Fruit fly (Drosophila melanogaster): ENCODE data around the gene CG34316.

The CG34316 gene

dm6 chr3R:15208712-15209499 lies 21.5 kb upstream of the CG34316 start, which contains the start of the genes Spn88Eb and Mau2 (continued):
- TF ChIP-seq CG31388 (GFP tag; optimal IDR thresholded peaks at IDR 0.05) (no peak), CG2889 (GFP tag; IDR thresholded peaks at IDR 0.05) (no peak), vnd (GFP tag; IDR thresholded peaks at IDR 0.05; ENCODE audit: partially characterized antibody) (peak; percentile 69; the same call in 2 of the 3 replicates), TFAM (GFP tag; optimal IDR thresholded peaks at IDR 0.05) (no peak), shn (GFP tag; optimal IDR thresholded peaks at IDR 0.05) (peak; percentile 37), B-H1 (GFP tag; IDR thresholded peaks at IDR 0.05) (peak; percentile 57; the same call in 2 of the 3 replicates), cato (GFP tag; optimal IDR thresholded peaks at IDR 0.05; ENCODE audit: borderline replicate concordance) (peak; percentile 24), CG2199 (GFP tag; IDR thresholded peaks at IDR 0.05) (0 out of 3 replicates have a peak, but pooled peaks have one; percentile 40), MTF-1 (GFP tag; optimal IDR thresholded peaks at IDR 0.05; ENCODE audit: borderline replicate concordance) (peak; percentile 4), CG3065 (GFP tag; optimal IDR thresholded peaks at IDR 0.05) (no peak), CG32532 (GFP tag; IDR thresholded peaks at IDR 0.05) (peak; percentile 85), Trl (optimal IDR thresholded peaks at IDR 0.05) (no peak), Trl (GFP tag; optimal IDR thresholded peaks at IDR 0.05) (peak; percentile 70), CG4282 (GFP tag; optimal IDR thresholded peaks at IDR 0.05) (peak; percentile 52), klu (GFP tag; IDR thresholded peaks at IDR 0.05) (peak; percentile 69), ab (GFP tag; optimal IDR thresholded peaks at IDR 0.05) (no peak), CG13894 (tag; optimal IDR thresholded peaks at IDR 0.05) (no peak), tgo (GFP tag; IDR thresholded peaks at IDR 0.05) (peak; percentile 59), pum (GFP tag; optimal IDR thresholded peaks at IDR 0.05) (peak; percentile 47), bowl (GFP tag; IDR thresholded peaks at IDR 0.05) (no peak), CG8359 (GFP tag; optimal IDR thresholded peaks at IDR 0.05; ENCODE audit: borderline replicate concordance) (no peak), croc (GFP tag; conservative IDR thresholded peaks at IDR 0.05) (peak; percentile 56; the same call in 2 of the 3 replicates), CG3847 (GFP tag; IDR thresholded peaks at IDR 0.05) (peak; percentile 91), repo (GFP tag; optimal IDR thresholded peaks at IDR 0.05) (peak; percentile 23), Dll (GFP tag; IDR thresholded peaks at IDR 0.05; ENCODE audit: partially characterized antibody) (peak; percentile 75; the same call in 3 of the 4 replicates), slou (GFP tag; optimal IDR thresholded peaks at IDR 0.05) (no peak), CG12219 (GFP tag; optimal IDR thresholded peaks at IDR 0.05) (no peak), CG9797 (GFP tag; optimal IDR thresholded peaks at IDR 0.05) (no peak), CrebB (tag; optimal IDR thresholded peaks at IDR 0.05) (peak; percentile 22), prd (optimal IDR thresholded peaks at IDR 0.05) (no peak), prd (GFP tag; IDR thresholded peaks at IDR 0.05) (peak; percentile 80), hbn (GFP tag; IDR thresholded peaks at IDR 0.05; ENCODE audit: partially characterized antibody) (peak; percentile 68), CG31365 (tag; optimal IDR thresholded peaks at IDR 0.05) (no peak), esg (GFP tag; conservative IDR thresholded peaks at IDR 0.05) (0 out of 2 replicates have a peak, but pooled peaks have one; percentile 16), NC2β (GFP tag; optimal IDR thresholded peaks at IDR 0.05) (peak; percentile 44), kay (GFP tag; optimal IDR thresholded peaks at IDR 0.05) (peak; percentile 60), disco-r (GFP tag; optimal IDR thresholded peaks at IDR 0.05) (peak; percentile 1), CG15601 (tag; optimal IDR thresholded peaks at IDR 0.05) (peak; percentile 96), phol (tag; optimal IDR thresholded peaks at IDR 0.05) (peak; percentile 64), CG12299 (tag; optimal IDR thresholded peaks at IDR 0.05) (no peak), Fer1 (GFP tag; optimal IDR thresholded peaks at IDR 0.05) (peak; percentile 63), Usf (GFP tag; optimal IDR thresholded peaks at IDR 0.05) (no peak), CG14710 (tag; optimal IDR thresholded peaks at IDR 0.05) (peak; percentile 66), Ets97D (GFP tag; optimal IDR thresholded peaks at IDR 0.05) (peak; percentile 39), Hand (GFP tag; optimal IDR thresholded peaks at IDR 0.05) (no peak), BtbVII (GFP tag; optimal IDR thresholded peaks at IDR 0.05) (no peak), CG15696 (tag; optimal IDR thresholded peaks at IDR 0.05) (peak; percentile 48), Ssrp (tag; optimal IDR thresholded peaks at IDR 0.05) (peak; percentile 31), CG1792 (GFP tag; optimal IDR thresholded peaks at IDR 0.05) (no peak)

Measured in whole organism, embryonic.